Worm (Caenorhabditis elegans) whole organism, midembryonic: ENCODE measurements around the gene col-163.

ENCODE experiments used
- cog-1 ChIP-seq: sonication (generic microtip); optimal IDR thresholded peaks from 2 replicates; lab custom pipeline; 2016; ENCODE audit warnings: missing genetic modification characterization, missing compliant biosample characterization
- flt-1 ChIP-seq: fragments of 200-800 bp; sonication (Bioruptor generic); IDR thresholded peaks from 2 replicates; pipeline ENCODE4 v1.3.6; 2022; ENCODE audit warnings: missing genetic modification characterization, missing compliant biosample characterization
- med-1 ChIP-seq: sonication (generic microtip); optimal IDR thresholded peaks from 2 replicates; lab custom pipeline; 2017; ENCODE audit warnings: missing genetic modification characterization, mild to moderate bottlenecking, missing compliant biosample characterization, antibody characterized with exemption, missing genetic modification reagents; ENCODE audit not compliant: insufficient read depth
- ref-1 ChIP-seq: fragments of 200-800 bp; sonication (Bioruptor generic); conservative IDR thresholded peaks from 2 replicates; pipeline ENCODE4 v1.3.6; 2022; ENCODE audit warnings: missing genetic modification reagents, missing genetic modification characterization, missing compliant biosample characterization
- tab-1 ChIP-seq: fragments of 200-800 bp; sonication (Bioruptor generic); IDR thresholded peaks from 2 replicates; pipeline ENCODE4 v1.3.6; 2022; ENCODE audit warnings: missing genetic modification characterization, missing compliant biosample characterization
- ztf-29 ChIP-seq: fragments of 200-800 bp; sonication (Bioruptor generic); IDR thresholded peaks from 2 replicates; pipeline ENCODE4 v1.3.6; 2022; ENCODE audit warnings: missing genetic modification reagents, missing genetic modification characterization, missing compliant biosample characterization

DNA sequence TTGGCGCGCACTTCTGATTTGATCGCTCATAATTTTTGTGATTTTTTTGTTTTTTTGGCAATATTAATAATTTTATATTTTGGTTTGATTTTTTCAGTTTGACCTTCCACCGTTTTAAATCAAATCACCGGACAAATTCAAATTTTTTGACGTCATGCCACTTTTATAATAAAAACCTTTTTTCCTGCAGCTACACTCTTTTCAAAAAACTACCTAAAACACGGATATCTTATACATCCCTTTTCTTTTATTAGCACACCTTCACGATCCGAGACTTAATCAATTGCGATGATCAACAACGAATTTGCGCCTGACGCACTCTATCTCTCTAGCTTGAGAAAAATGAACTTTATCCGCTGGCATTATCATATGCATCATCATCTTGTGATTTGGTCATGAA lies 9.6 kb downstream of the col-163 start, which contains the start of gene grd-2:
- TF ChIP-seq tab-1 (GFP tag; lab: Robert Waterston, UW) (no peak), flt-1 (GFP tag; lab: Robert Waterston, UW) (no peak), cog-1 (no peak), ztf-29 (GFP tag; lab: Robert Waterston, UW) (no peak), ref-1 (GFP tag; lab: Robert Waterston, UW) (no peak), med-1 (GFP tag; lab: Kevin White, UChicago) (no peak)
